Fruit fly (Drosophila melanogaster) whole organism, prepupa: ENCODE measurements around the gene CG34011.

Experiments used
- Blimp-1 ChIP-seq: fragments of 200-800 bp; sonication (Bioruptor generic); optimal IDR thresholded peaks from 3 replicates; lab custom pipeline; 2017; ENCODE audit warnings: missing biosample characterization, missing genetic modification characterization, mild to moderate bottlenecking, moderate library complexity, missing genetic modification reagents
- CG7368 ChIP-seq: fragments of 200-800 bp; sonication (Bioruptor generic); optimal IDR thresholded peaks from 3 replicates; lab custom pipeline; 2016; ENCODE audit warnings: missing biosample characterization, missing genetic modification characterization
- Hr39 ChIP-seq: fragments of 200-800 bp; sonication (Bioruptor generic); optimal IDR thresholded peaks from 2 replicates; lab custom pipeline; 2016; ENCODE audit warnings: missing biosample characterization, missing genetic modification characterization
- ss ChIP-seq, 2 experiments: fragments of 200-800 bp; sonication (Bioruptor generic); optimal IDR thresholded peaks; 2 replicates in 1 of 2; 3 replicates in 1 of 2; lab custom pipeline; 2017 to 2018; ENCODE audit warnings: mild to moderate bottlenecking in 2 of 2, missing biosample characterization in 2 of 2, missing genetic modification characterization in 2 of 2, moderate library complexity in 1 of 2

- TF ChIP-seq ss (GFP tag; optimal IDR thresholded peaks at IDR 0.05; lab: Kevin White, UChicago) (peak in 1 of 2 experiments; percentile 7), CG7368 (no peak), Hr39 (GFP tag; lab: Kevin White, UChicago) (no peak), Blimp-1 (GFP tag; lab: Kevin White, UChicago) (no peak)
These were observed 24.2 kb downstream of the CG34011 start for dm6 chr2L:5740740-5741139.
